Worm (Caenorhabditis elegans) whole organism, young adult: Measurements from ENCODE around the gene F19F10.3.
A peak's percentile ranks its signal among the peaks of the same experiment; 100 is the strongest.
"Not testable (repeated sequence)": the region's sequence is repeated elsewhere in the genome, so short reads cannot be mapped to it uniquely, and the experiment has no call there.

ENCODE experiments used
- B0019.2 ChIP-seq: fragments of 200-800 bp; sonication (Bioruptor generic); conservative IDR thresholded peaks from 2 replicates; pipeline ENCODE4 v1.3.6; 2022; ENCODE audit warnings: missing genetic modification reagents, missing genetic modification characterization, missing compliant biosample characterization
- C17E4.6 ChIP-seq: fragments of 200-800 bp; sonication (Bioruptor generic); IDR thresholded peaks from 2 replicates; pipeline ENCODE4 v1.3.6; 2022; ENCODE audit warnings: missing genetic modification reagents, missing genetic modification characterization, missing compliant biosample characterization
- D2030.7 ChIP-seq: fragments of 200-800 bp; sonication (Bioruptor generic); IDR thresholded peaks from 2 replicates; pipeline ENCODE4 v1.3.6; 2022; ENCODE audit warnings: missing genetic modification reagents, missing genetic modification characterization, missing compliant biosample characterization
- F37B4.10 ChIP-seq: fragments of 200-800 bp; sonication (Bioruptor generic); IDR thresholded peaks from 2 replicates; pipeline ENCODE4 v1.3.6; 2022; ENCODE audit warnings: missing genetic modification characterization, missing compliant biosample characterization
- F39B2.1 ChIP-seq: fragments of 200-800 bp; sonication (Bioruptor generic); IDR thresholded peaks from 2 replicates; pipeline ENCODE4 v1.3.6; 2022; ENCODE audit warnings: missing genetic modification reagents, missing genetic modification characterization, missing compliant biosample characterization
- F55B11.4 ChIP-seq: sonication (generic microtip); optimal IDR thresholded peaks from 2 replicates; lab custom pipeline; 2016; ENCODE audit warnings: missing compliant biosample characterization, missing genetic modification characterization, borderline replicate concordance; ENCODE audit not compliant: insufficient read depth
- F57A8.1 ChIP-seq: fragments of 200-800 bp; sonication (Bioruptor generic); optimal IDR thresholded peaks from 2 replicates; lab custom pipeline; 2018; ENCODE audit warnings: mild to moderate bottlenecking, missing genetic modification characterization, moderate library complexity, missing compliant biosample characterization
- T26A5.8 ChIP-seq: sonication (generic microtip); optimal IDR thresholded peaks from 2 replicates; lab custom pipeline; 2016; ENCODE audit warnings: missing genetic modification characterization, missing compliant biosample characterization
- Y53F4B.3 ChIP-seq: fragments of 200-800 bp; sonication (Bioruptor generic); IDR thresholded peaks from 2 replicates; pipeline ENCODE4 v1.3.6; 2022; ENCODE audit warnings: missing genetic modification reagents, missing genetic modification characterization, missing compliant biosample characterization
- Y53G8AR.9 ChIP-seq: fragments of 200-800 bp; sonication (Bioruptor generic); conservative IDR thresholded peaks from 2 replicates; pipeline ENCODE4 v1.3.6; 2022; ENCODE audit warnings: missing genetic modification reagents, missing genetic modification characterization, missing compliant biosample characterization
- Y95B8A.8 ChIP-seq: fragments of 200-800 bp; sonication (Bioruptor generic); IDR thresholded peaks from 2 replicates; pipeline ENCODE4 v1.3.6; 2022; ENCODE audit warnings: missing genetic modification reagents, missing genetic modification characterization, missing compliant biosample characterization
- aptf-3 ChIP-seq: fragments of 200-800 bp; sonication (Bioruptor generic); IDR thresholded peaks from 2 replicates; pipeline ENCODE4 v1.3.6; 2022; ENCODE audit warnings: missing genetic modification characterization, missing compliant biosample characterization
- athp-1 ChIP-seq: sonication (generic microtip); optimal IDR thresholded peaks from 2 replicates; lab custom pipeline; 2017; ENCODE audit warnings: mild to moderate bottlenecking, missing genetic modification characterization, missing compliant biosample characterization
- attf-6 ChIP-seq: fragments of 200-800 bp; sonication (Bioruptor generic); IDR thresholded peaks from 2 replicates; pipeline ENCODE4 v1.3.6; 2022; ENCODE audit warnings: missing genetic modification reagents, missing genetic modification characterization, missing compliant biosample characterization
- bed-2 ChIP-seq: fragments of 200-800 bp; sonication (Bioruptor generic); IDR thresholded peaks from 2 replicates; pipeline ENCODE4 v1.3.6; 2022; ENCODE audit warnings: missing genetic modification reagents, missing genetic modification characterization, missing compliant biosample characterization
- ccch-3 ChIP-seq: fragments of 200-800 bp; sonication (Bioruptor generic); optimal IDR thresholded peaks from 2 replicates; lab custom pipeline; 2018; ENCODE audit warnings: mild to moderate bottlenecking, missing genetic modification characterization, missing compliant biosample characterization
- cebp-1 ChIP-seq, 2 experiments: fragments of 200-800 bp in 1 of 2; sonication (Bioruptor generic) in 1 of 2; sonication (generic microtip) in 1 of 2; IDR thresholded peaks in 1 of 2; optimal IDR thresholded peaks in 1 of 2; 2 replicates each; pipeline versions ENCODE4 v1.3.6 to Lab custom; 2017 to 2022; ENCODE audit warnings: missing compliant biosample characterization in 2 of 2, missing genetic modification characterization in 2 of 2, mild to moderate bottlenecking in 1 of 2, missing genetic modification reagents in 1 of 2, moderate library complexity in 1 of 2
- ceh-91 ChIP-seq: fragments of 200-800 bp; sonication (Bioruptor generic); IDR thresholded peaks from 2 replicates; pipeline ENCODE4 v1.3.6; 2022; ENCODE audit warnings: missing genetic modification reagents, missing genetic modification characterization, missing compliant biosample characterization
- chd-7 ChIP-seq: sonication (generic microtip); optimal IDR thresholded peaks from 2 replicates; lab custom pipeline; 2016; ENCODE audit warnings: mild to moderate bottlenecking, missing genetic modification characterization, moderate library complexity, missing compliant biosample characterization
- die-1 ChIP-seq: sonication (generic microtip); optimal IDR thresholded peaks from 2 replicates; lab custom pipeline; 2016; ENCODE audit warnings: missing genotype, mild to moderate bottlenecking, missing genetic modification characterization, missing compliant biosample characterization
- egl-18 ChIP-seq: fragments of 200-800 bp; sonication (Bioruptor generic); IDR thresholded peaks from 2 replicates; pipeline ENCODE4 v1.3.6; 2022; ENCODE audit warnings: missing genetic modification reagents, missing genetic modification characterization, missing compliant biosample characterization
- ekl-4 ChIP-seq: fragments of 200-800 bp; sonication (Bioruptor generic); IDR thresholded peaks from 2 replicates; pipeline ENCODE4 v1.3.6; 2022; ENCODE audit warnings: missing genetic modification reagents, missing genetic modification characterization, missing compliant biosample characterization
- fkh-3 ChIP-seq: sonication (generic microtip); optimal IDR thresholded peaks from 2 replicates; lab custom pipeline; 2016; ENCODE audit warnings: mild to moderate bottlenecking, missing genetic modification characterization, missing compliant biosample characterization
- lag-1 ChIP-seq: fragments of 200-800 bp; sonication (Bioruptor generic); IDR thresholded peaks from 2 replicates; pipeline ENCODE4 v1.3.6; 2022; ENCODE audit warnings: missing genetic modification reagents, missing genetic modification characterization, missing compliant biosample characterization
- let-526 ChIP-seq: fragments of 200-800 bp; sonication (Bioruptor generic); IDR thresholded peaks from 2 replicates; pipeline ENCODE4 v1.3.6; 2022; ENCODE audit warnings: missing genetic modification reagents, missing genetic modification characterization, missing compliant biosample characterization
- lin-26 ChIP-seq: fragments of 200-800 bp; sonication (Bioruptor generic); IDR thresholded peaks from 2 replicates; pipeline ENCODE4 v1.3.6; 2022; ENCODE audit warnings: missing genetic modification reagents, missing genetic modification characterization, missing compliant biosample characterization
- lin-40 ChIP-seq: sonication (generic microtip); optimal IDR thresholded peaks from 2 replicates; lab custom pipeline; 2016; ENCODE audit warnings: missing genetic modification characterization, mild to moderate bottlenecking, missing compliant biosample characterization, missing genotype, missing genetic modification reagents
- lin-54 ChIP-seq: fragments of 200-800 bp; sonication (Bioruptor generic); optimal IDR thresholded peaks from 2 replicates; lab custom pipeline; 2018; ENCODE audit warnings: mild to moderate bottlenecking, missing genetic modification characterization, missing compliant biosample characterization
- lsy-27 ChIP-seq: sonication (generic microtip); optimal IDR thresholded peaks from 2 replicates; lab custom pipeline; 2017; ENCODE audit warnings: missing genetic modification characterization, mild to moderate bottlenecking, missing compliant biosample characterization, antibody characterized with exemption, missing genotype, borderline replicate concordance; ENCODE audit not compliant: insufficient read depth
- madf-3 ChIP-seq: fragments of 200-800 bp; sonication (Bioruptor generic); IDR thresholded peaks from 2 replicates; pipeline ENCODE4 v1.3.6; 2022; ENCODE audit warnings: missing genetic modification reagents, missing genetic modification characterization, missing compliant biosample characterization
- madf-8 ChIP-seq: fragments of 200-800 bp; sonication (Bioruptor generic); conservative IDR thresholded peaks from 2 replicates; pipeline ENCODE4 v1.3.6; 2022; ENCODE audit warnings: missing genetic modification reagents, missing genetic modification characterization, missing compliant biosample characterization
- nfya-1 ChIP-seq: sonication (generic microtip); optimal IDR thresholded peaks from 2 replicates; lab custom pipeline; 2017; ENCODE audit warnings: antibody characterized with exemption, missing compliant biosample characterization, missing genetic modification characterization, borderline replicate concordance; ENCODE audit not compliant: insufficient read depth
- nhr-179 ChIP-seq: sonication (generic microtip); optimal IDR thresholded peaks from 2 replicates; lab custom pipeline; 2016; ENCODE audit warnings: mild to moderate bottlenecking, missing genetic modification characterization, missing compliant biosample characterization
- pha-4 ChIP-seq: fragments of 150-350 bp; sonication (generic microtip); optimal IDR thresholded peaks from 2 replicates; lab custom pipeline; 2014; ENCODE audit warnings: missing biosample characterization, missing genetic modification reagents, missing genetic modification characterization
- sea-2 ChIP-seq: fragments of 200-800 bp; sonication (Bioruptor generic); IDR thresholded peaks from 2 replicates; pipeline ENCODE4 v1.3.6; 2022; ENCODE audit warnings: missing genetic modification characterization, missing compliant biosample characterization
- snpc-4 ChIP-seq, 5 experiments: fragments of 150-350 bp in 1 of 5; sonication (generic microtip) in 4 of 5; optimal IDR thresholded peaks; 2 replicates each; lab custom pipeline; 2014 to 2018; ENCODE audit warnings: missing genetic modification characterization in 5 of 5, missing biosample characterization in 3 of 5, antibody characterized with exemption in 2 of 5, mild to moderate bottlenecking in 2 of 5, missing compliant biosample characterization in 2 of 5, missing genotype in 2 of 5, moderate library complexity in 2 of 5, missing genetic modification reagents in 1 of 5
- somi-1 ChIP-seq: fragments of 200-800 bp; sonication (Bioruptor generic); optimal IDR thresholded peaks from 2 replicates; lab custom pipeline; 2018; ENCODE audit warnings: mild to moderate bottlenecking, missing genetic modification characterization, missing compliant biosample characterization
- sptf-2 ChIP-seq: fragments of 200-800 bp; sonication (Bioruptor generic); optimal IDR thresholded peaks from 2 replicates; lab custom pipeline; 2018; ENCODE audit warnings: mild to moderate bottlenecking, missing genetic modification characterization, missing compliant biosample characterization
- tbx-9 ChIP-seq: sonication (generic microtip); optimal IDR thresholded peaks from 2 replicates; lab custom pipeline; 2016; ENCODE audit warnings: borderline replicate concordance, missing genetic modification characterization, inconsistent platforms, missing compliant biosample characterization
- xnd-1 ChIP-seq: sonication (generic microtip); optimal IDR thresholded peaks from 2 replicates; lab custom pipeline; 2016; ENCODE audit warnings: missing genotype, missing genetic modification reagents, missing genetic modification characterization, missing compliant biosample characterization
- ztf-18 ChIP-seq: sonication (generic microtip); optimal IDR thresholded peaks from 2 replicates; lab custom pipeline; 2016; ENCODE audit warnings: missing genotype, mild to moderate bottlenecking, missing genetic modification characterization, missing compliant biosample characterization
- ztf-3 ChIP-seq: fragments of 200-800 bp; sonication (Bioruptor generic); optimal IDR thresholded peaks from 2 replicates; lab custom pipeline; 2018; ENCODE audit warnings: mild to moderate bottlenecking, missing genetic modification characterization, missing compliant biosample characterization

Gene F19F10.3

ce11 chrV:7548499-7548898 is 3.4 kb upstream of the F19F10.3 start (continued):
- TF ChIP-seq let-526 (GFP tag; lab: Robert Waterston, UW), result peak; percentile 72; the same call in 1 of the 2 replicates
- TF ChIP-seq cebp-1 (GFP tag; IDR thresholded peaks at IDR 0.05; lab: Robert Waterston, UW), result peak; percentile 36; the same call in 1 of the 2 replicates
- TF ChIP-seq cebp-1 (tag; optimal IDR thresholded peaks at IDR 0.05; lab: Kevin White, UChicago), result not testable (repeated sequence)
- 0 out of 2 replicates have a peak, but pooled peaks have one; percentile 59 for TF ChIP-seq lag-1 (GFP tag; lab: Robert Waterston, UW)
- TF ChIP-seq madf-8 (GFP tag; lab: Robert Waterston, UW), result peak; percentile 43
- TF ChIP-seq sea-2 (GFP tag; lab: Robert Waterston, UW), result peak; percentile 51; the same call in 1 of the 2 replicates
- peak; percentile 47 for TF ChIP-seq athp-1 (tag; lab: Kevin White, UChicago)
- TF ChIP-seq attf-6 (GFP tag; lab: Robert Waterston, UW), result peak; percentile 49
- peak; percentile 36 for TF ChIP-seq F57A8.1 (GFP tag; lab: Kevin White, UChicago)
- peak; percentile 59 for TF ChIP-seq die-1 (tag; lab: Kevin White, UChicago)
- peak; percentile 83; the same call in 1 of the 2 replicates for TF ChIP-seq ekl-4 (GFP tag; lab: Robert Waterston, UW)
- TF ChIP-seq Y95B8A.8 (GFP tag; lab: Robert Waterston, UW), result peak; percentile 73
- TF ChIP-seq bed-2, result peak; percentile 66; the same call in 1 of the 2 replicates
- TF ChIP-seq lin-26 (GFP tag; lab: Robert Waterston, UW), result peak; percentile 97

- no peak for TF ChIP-seq F39B2.1 (GFP tag; lab: Robert Waterston, UW)
- TF ChIP-seq chd-7, result no peak
- no peak for TF ChIP-seq aptf-3 (GFP tag; lab: Robert Waterston, UW)
- TF ChIP-seq sptf-2 (GFP tag; lab: Kevin White, UChicago), result no peak
- TF ChIP-seq C17E4.6 (GFP tag; lab: Robert Waterston, UW), result no peak
- TF ChIP-seq Y53G8AR.9, result no peak
- TF ChIP-seq ceh-91 (GFP tag; lab: Robert Waterston, UW), result no peak
- TF ChIP-seq F55B11.4 (tag; lab: Kevin White, UChicago), result no peak
- no peak for TF ChIP-seq D2030.7 (GFP tag; lab: Robert Waterston, UW)
- no peak for TF ChIP-seq pha-4 (tag; lab: Kevin White, UChicago)
- no peak for TF ChIP-seq lin-54 (GFP tag; lab: Kevin White, UChicago)
- no peak for TF ChIP-seq fkh-3 (tag; lab: Kevin White, UChicago)
- no peak for TF ChIP-seq ztf-3 (GFP tag; lab: Kevin White, UChicago)
- no peak for TF ChIP-seq T26A5.8
- no peak for TF ChIP-seq egl-18 (GFP tag; lab: Robert Waterston, UW)
- TF ChIP-seq, all 124 proteins: peak for 0
These were observed 2.0 kb downstream of the F19F10.3 start, which contains the start of gene ttr-10 for ce11 chrV:7553873-7554362. TSS of gene ttr-10 (minus strand) at chrV:7553923.

- TF ChIP-seq lin-40 (tag; lab: Kevin White, UChicago), result no peak
- TF ChIP-seq snpc-4 (GFP tag; optimal IDR thresholded peaks at IDR 0.05; lab: Kevin White, UChicago), result no peak
- TF ChIP-seq snpc-4 (tag; optimal IDR thresholded peaks at IDR 0.05; lab: Kevin White, UChicago), result no peak
- TF ChIP-seq, all 124 proteins: peak for 0
These were observed 4.0 kb downstream of the F19F10.3 start for ce11 chrV:7555875-7556274.

ce11 chrV:7558693-7559092 is 6.8 kb downstream of the F19F10.3 start, which contains the start of gene ets-7:
TSS of gene ets-7 (minus strand) at chrV:7558793.
- TF ChIP-seq somi-1 (GFP tag; lab: Kevin White, UChicago) (no peak), tbx-9 (tag; lab: Kevin White, UChicago) (no peak), xnd-1 (tag; lab: Kevin White, UChicago) (no peak), nfya-1 (no peak), B0019.2 (GFP tag; lab: Robert Waterston, UW) (no peak), chd-7 (no peak), ccch-3 (GFP tag; lab: Kevin White, UChicago) (no peak), madf-3 (no peak), Y53F4B.3 (GFP tag; lab: Robert Waterston, UW) (no peak), nhr-179 (tag; lab: Kevin White, UChicago) (no peak), F37B4.10 (GFP tag; lab: Robert Waterston, UW) (no peak), ztf-18 (tag; lab: Kevin White, UChicago) (no peak), ceh-91 (GFP tag; lab: Robert Waterston, UW) (no peak), egl-18 (GFP tag; lab: Robert Waterston, UW) (no peak), lsy-27 (tag; lab: Kevin White, UChicago) (no peak)
